Worm (Caenorhabditis elegans) whole organism, mixed stage, embryonic: ENCODE results near the gene pitr-3.
A peak's percentile ranks its signal among the peaks of the same experiment; 100 is the strongest.

Source experiments
- M03D4.4 ChIP-seq: sonication (generic microtip); optimal IDR thresholded peaks from 2 replicates; lab custom pipeline; 2017; ENCODE audit warnings: mild to moderate bottlenecking, missing genetic modification characterization, missing compliant biosample characterization
- bed-3 ChIP-seq: fragments of 200-800 bp; sonication (Bioruptor generic); optimal IDR thresholded peaks from 3 replicates; lab custom pipeline; 2018; ENCODE audit warnings: mild to moderate bottlenecking, missing genetic modification characterization, moderate library complexity, missing compliant biosample characterization
- blmp-1 ChIP-seq: fragments of 150-350 bp; optimal IDR thresholded peaks from 2 replicates; lab custom pipeline; 2014; ENCODE audit warnings: missing biosample characterization, missing genetic modification characterization
- ceh-39 ChIP-seq: fragments of 150-350 bp; optimal IDR thresholded peaks from 2 replicates; lab custom pipeline; 2014; ENCODE audit warnings: missing biosample characterization, missing genetic modification characterization
- ceh-43 ChIP-seq: fragments of 200-800 bp; sonication (Bioruptor generic); optimal IDR thresholded peaks from 2 replicates; lab custom pipeline; 2018; ENCODE audit warnings: mild to moderate bottlenecking, missing genetic modification characterization, moderate library complexity, missing compliant biosample characterization
- ceh-83 ChIP-seq: fragments of 200-800 bp; sonication (Bioruptor generic); optimal IDR thresholded peaks from 2 replicates; lab custom pipeline; 2018; ENCODE audit warnings: mild to moderate bottlenecking, missing genetic modification characterization, missing compliant biosample characterization
- ces-1 ChIP-seq: fragments of 150-350 bp; optimal IDR thresholded peaks from 2 replicates; lab custom pipeline; 2014; ENCODE audit warnings: missing biosample characterization, missing genetic modification reagents, missing genetic modification characterization
- cnd-1 ChIP-seq: fragments of 200-800 bp; sonication (Bioruptor generic); optimal IDR thresholded peaks from 2 replicates; lab custom pipeline; 2018; ENCODE audit warnings: mild to moderate bottlenecking, missing genetic modification characterization, missing compliant biosample characterization
- drap-1 ChIP-seq: fragments of 200-800 bp; sonication (Bioruptor generic); optimal IDR thresholded peaks from 3 replicates; lab custom pipeline; 2018; ENCODE audit warnings: mild to moderate bottlenecking, missing genetic modification characterization, missing compliant biosample characterization
- elt-1 ChIP-seq: sonication (generic microtip); optimal IDR thresholded peaks from 2 replicates; lab custom pipeline; 2017; ENCODE audit warnings: missing genetic modification characterization, mild to moderate bottlenecking, missing compliant biosample characterization, antibody characterized with exemption, moderate library complexity, borderline replicate concordance; ENCODE audit not compliant: insufficient read depth
- elt-3 ChIP-seq: fragments of 150-350 bp; optimal IDR thresholded peaks from 2 replicates; lab custom pipeline; 2014; ENCODE audit warnings: missing biosample characterization, missing genetic modification characterization
- flh-1 ChIP-seq: fragments of 200-800 bp; sonication (Bioruptor generic); optimal IDR thresholded peaks from 2 replicates; lab custom pipeline; 2018; ENCODE audit warnings: mild to moderate bottlenecking, missing genetic modification characterization, moderate library complexity, missing compliant biosample characterization
- ham-2 ChIP-seq: fragments of 200-800 bp; sonication (Bioruptor generic); optimal IDR thresholded peaks from 2 replicates; lab custom pipeline; 2018; ENCODE audit warnings: mild to moderate bottlenecking, missing genetic modification characterization, missing compliant biosample characterization
- hlh-1 ChIP-seq: fragments of 150-350 bp; optimal IDR thresholded peaks from 2 replicates; lab custom pipeline; 2014; ENCODE audit warnings: missing biosample characterization, missing genetic modification reagents, missing genetic modification characterization
- lin-13 ChIP-seq: fragments of 150-350 bp; optimal IDR thresholded peaks from 2 replicates; lab custom pipeline; 2014; ENCODE audit warnings: missing biosample characterization, missing genetic modification characterization
- lin-32 ChIP-seq: fragments of 200-800 bp; sonication (Bioruptor generic); optimal IDR thresholded peaks from 2 replicates; lab custom pipeline; 2018; ENCODE audit warnings: mild to moderate bottlenecking, missing genetic modification characterization, missing compliant biosample characterization
- lsy-2 ChIP-seq: fragments of 150-350 bp; optimal IDR thresholded peaks from 2 replicates; lab custom pipeline; 2014; ENCODE audit warnings: missing biosample characterization, missing genetic modification characterization
- mab-5 ChIP-seq: fragments of 150-350 bp; optimal IDR thresholded peaks from 2 replicates; lab custom pipeline; 2014; ENCODE audit warnings: missing biosample characterization, missing genetic modification characterization
- mep-1 ChIP-seq: fragments of 150-350 bp; optimal IDR thresholded peaks from 2 replicates; lab custom pipeline; 2017; ENCODE audit warnings: missing biosample characterization, missing genetic modification reagents, missing genetic modification characterization, inconsistent platforms
- nhr-12 ChIP-seq: fragments of 150-350 bp; optimal IDR thresholded peaks from 2 replicates; lab custom pipeline; 2014; ENCODE audit warnings: missing biosample characterization, missing genetic modification characterization
- nhr-2 ChIP-seq: fragments of 150-350 bp; optimal IDR thresholded peaks from 2 replicates; lab custom pipeline; 2014; ENCODE audit warnings: missing biosample characterization, missing genetic modification characterization
- nhr-237 ChIP-seq: fragments of 150-350 bp; optimal IDR thresholded peaks from 2 replicates; lab custom pipeline; 2014; ENCODE audit warnings: missing biosample characterization, missing genetic modification characterization
- nhr-28 ChIP-seq: fragments of 150-350 bp; optimal IDR thresholded peaks from 2 replicates; lab custom pipeline; 2014; ENCODE audit warnings: missing biosample characterization, missing genetic modification characterization
- nhr-76 ChIP-seq: sonication (generic microtip); optimal IDR thresholded peaks from 2 replicates; lab custom pipeline; 2017; ENCODE audit warnings: missing biosample characterization, missing genetic modification characterization
- pha-4 ChIP-seq: fragments of 150-350 bp; optimal IDR thresholded peaks from 2 replicates; lab custom pipeline; 2018; ENCODE audit warnings: missing biosample characterization, missing genetic modification reagents, missing genetic modification characterization
- sem-2 ChIP-seq: fragments of 200-800 bp; sonication (Bioruptor generic); optimal IDR thresholded peaks from 2 replicates; lab custom pipeline; 2018; ENCODE audit warnings: mild to moderate bottlenecking, missing genetic modification characterization, missing compliant biosample characterization
- snpc-4 ChIP-seq: fragments of 150-350 bp; optimal IDR thresholded peaks from 2 replicates; lab custom pipeline; 2014; ENCODE audit warnings: missing biosample characterization, missing genetic modification characterization
- sptf-1 ChIP-seq: sonication (generic microtip); optimal IDR thresholded peaks from 2 replicates; lab custom pipeline; 2017; ENCODE audit warnings: mild to moderate bottlenecking, missing genetic modification characterization, moderate library complexity, missing compliant biosample characterization
- tbx-8 ChIP-seq: fragments of 200-800 bp; sonication (Bioruptor generic); optimal IDR thresholded peaks from 2 replicates; lab custom pipeline; 2018; ENCODE audit warnings: mild to moderate bottlenecking, missing genetic modification characterization, moderate library complexity, missing compliant biosample characterization
- unc-120 ChIP-seq: sonication (generic microtip); optimal IDR thresholded peaks from 2 replicates; lab custom pipeline; 2017; ENCODE audit warnings: missing genetic modification characterization, missing compliant biosample characterization; ENCODE audit not compliant: poor library complexity, severe bottlenecking
- unc-39 ChIP-seq: fragments of 150-350 bp; optimal IDR thresholded peaks from 2 replicates; lab custom pipeline; 2014; ENCODE audit warnings: missing biosample characterization, missing genetic modification characterization
- unc-62 ChIP-seq: fragments of 150-350 bp; optimal IDR thresholded peaks from 2 replicates; lab custom pipeline; 2014; ENCODE audit warnings: missing biosample characterization, missing genetic modification reagents, missing genetic modification characterization
- zip-8 ChIP-seq: fragments of 150-350 bp; optimal IDR thresholded peaks from 2 replicates; lab custom pipeline; 2014; ENCODE audit warnings: missing biosample characterization, missing genetic modification characterization
- ztf-11 ChIP-seq: fragments of 150-350 bp; optimal IDR thresholded peaks from 2 replicates; lab custom pipeline; 2014; ENCODE audit warnings: missing biosample characterization, missing genetic modification characterization

pitr-3 gene

DNA sequence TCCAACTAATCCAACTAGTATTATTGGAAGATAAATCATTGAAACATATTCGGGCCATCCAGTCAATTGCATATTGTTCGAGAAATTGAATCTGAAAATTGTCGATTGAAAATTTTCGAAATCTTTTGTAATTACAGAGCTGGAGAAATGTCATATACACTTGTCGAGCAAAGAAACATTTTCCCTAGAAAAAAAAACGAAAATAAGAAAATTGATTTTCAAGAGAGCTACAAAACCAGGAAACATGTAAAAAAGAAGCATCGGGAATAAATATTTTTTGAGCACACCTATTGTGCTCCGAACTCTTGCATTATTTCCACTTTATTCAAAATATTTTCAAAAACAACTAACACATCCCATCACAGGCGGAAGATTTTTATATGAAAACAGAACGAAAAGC is 40.1 kb downstream of the pitr-3 start, which contains the start of gene frpr-6:
TSS of gene frpr-6 (minus strand) at position 101 of the 400 bp plus-strand sequence.
- no peak for TF ChIP-seq mab-5 (tag; lab: Kevin White, UChicago)
- TF ChIP-seq nhr-12 (tag; lab: Kevin White, UChicago) = no peak
- TF ChIP-seq unc-120 (tag; lab: Kevin White, UChicago) = no peak
- TF ChIP-seq M03D4.4 (tag; lab: Kevin White, UChicago) = no peak
- TF ChIP-seq lin-32 (GFP tag; lab: Kevin White, UChicago) = no peak
- TF ChIP-seq zip-8 (tag; lab: Kevin White, UChicago) = no peak
- no peak for TF ChIP-seq ceh-43 (GFP tag; lab: Kevin White, UChicago)
- no peak for TF ChIP-seq mep-1 (tag; lab: Kevin White, UChicago)
- TF ChIP-seq lin-13 (tag; lab: Kevin White, UChicago) = no peak
- no peak for TF ChIP-seq pha-4

DNA sequence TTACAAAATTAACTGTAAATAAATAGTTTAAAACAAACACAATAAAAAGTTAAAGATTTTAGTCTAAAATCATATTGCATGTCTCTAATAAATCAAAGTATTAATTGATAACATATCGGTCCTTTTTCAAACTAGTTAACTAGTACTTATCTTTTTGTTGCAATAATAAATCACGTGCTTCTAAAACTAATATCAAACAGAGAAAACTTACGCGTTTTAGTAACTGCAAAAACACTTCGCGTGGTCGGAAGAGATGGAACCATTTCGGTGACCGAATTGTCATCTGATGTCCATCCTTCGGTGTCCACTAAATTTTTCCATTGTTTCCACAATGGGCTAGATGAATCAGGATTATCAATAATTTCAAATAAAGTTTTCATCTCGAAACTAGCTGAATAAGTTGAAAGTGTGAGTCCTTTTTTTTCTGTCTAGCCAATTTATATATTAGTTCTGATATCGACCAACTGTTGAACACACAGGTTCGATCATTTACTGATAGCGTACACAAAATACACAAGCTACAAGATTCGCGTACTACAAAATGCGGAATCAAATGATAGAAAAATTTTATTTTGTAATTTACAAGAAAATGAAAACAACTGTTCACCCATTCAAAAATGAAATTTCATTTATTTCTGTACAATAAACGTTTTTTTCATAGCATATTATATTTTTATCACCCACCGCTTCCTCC is 42.8 kb downstream of the pitr-3 start, which contains the start of gene F21C10.9:
TSS of gene F21C10.9 (minus strand) at position 417 of the 694 bp plus-strand sequence.
- TF ChIP-seq unc-62 (GFP tag; lab: Kevin White, UChicago) = no peak
- no peak for TF ChIP-seq hlh-1 (tag; lab: Kevin White, UChicago)
- TF ChIP-seq ces-1 = no peak
- TF ChIP-seq pha-4 = no peak
- no peak for TF ChIP-seq drap-1 (GFP tag; lab: Kevin White, UChicago)
- TF ChIP-seq tbx-8 (GFP tag; lab: Kevin White, UChicago) = no peak
- TF ChIP-seq nhr-237 (tag; lab: Kevin White, UChicago) = no peak
- TF ChIP-seq sem-2 = no peak
- TF ChIP-seq mep-1 (tag; lab: Kevin White, UChicago) = no peak
- no peak for TF ChIP-seq lsy-2 (tag; lab: Kevin White, UChicago)
- TF ChIP-seq flh-1 (GFP tag; lab: Kevin White, UChicago) = no peak
- no peak for TF ChIP-seq lin-13 (tag; lab: Kevin White, UChicago)

DNA sequence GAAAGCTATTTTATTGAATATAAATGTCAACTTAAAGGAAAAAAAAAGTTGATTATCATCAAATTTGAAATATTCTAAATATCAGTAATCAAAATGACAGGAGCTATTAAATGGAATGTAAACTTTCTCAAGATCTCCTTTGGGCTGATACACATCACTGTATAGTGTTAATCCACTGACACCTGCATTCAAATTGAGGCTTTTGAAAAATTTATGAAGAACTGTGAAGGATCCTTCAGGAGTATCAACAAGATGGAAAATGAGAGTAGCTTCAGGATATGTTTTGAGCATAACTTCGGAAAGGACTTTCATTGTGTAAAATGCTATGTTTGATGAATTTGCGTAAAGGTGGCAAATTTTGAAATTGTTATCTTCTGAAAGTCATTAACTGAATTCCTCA is 44.0 kb downstream of the pitr-3 start:
- TF ChIP-seq ham-2 (no peak), drap-1 (GFP tag; lab: Kevin White, UChicago) (no peak), mab-5 (tag; lab: Kevin White, UChicago) (no peak), ceh-39 (tag; lab: Kevin White, UChicago) (no peak), zip-8 (tag; lab: Kevin White, UChicago) (no peak), ces-1 (no peak), elt-1 (no peak)

DNA sequence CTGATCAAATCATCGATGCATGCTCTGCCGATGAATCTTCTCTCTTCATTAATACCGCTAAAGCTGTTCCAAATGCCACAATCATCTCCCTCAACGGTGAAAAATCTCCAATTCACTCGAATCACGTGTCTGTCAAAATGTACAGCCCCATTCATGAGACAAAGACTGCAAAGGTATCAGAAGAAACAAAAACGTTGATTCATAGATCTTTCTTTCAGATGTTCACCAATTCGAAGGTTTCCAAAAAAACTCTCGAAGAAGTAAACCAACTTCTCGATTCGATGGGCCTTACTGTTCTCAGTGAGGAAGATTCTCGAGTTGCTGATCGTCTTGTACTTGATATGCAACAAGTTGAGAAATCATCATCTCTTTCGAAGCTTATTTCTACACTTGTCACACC is 44.5 kb downstream of the pitr-3 start:
- no peak for TF ChIP-seq lsy-2 (tag; lab: Kevin White, UChicago)
- no peak for TF ChIP-seq drap-1 (GFP tag; lab: Kevin White, UChicago)
- TF ChIP-seq lin-32 (GFP tag; lab: Kevin White, UChicago) = no peak
- no peak for TF ChIP-seq tbx-8 (GFP tag; lab: Kevin White, UChicago)
- no peak for TF ChIP-seq cnd-1 (tag; lab: Kevin White, UChicago)
- TF ChIP-seq lin-13 (tag; lab: Kevin White, UChicago) = no peak
- no peak for TF ChIP-seq bed-3 (GFP tag; lab: Kevin White, UChicago)
- no peak for TF ChIP-seq hlh-1 (tag; lab: Kevin White, UChicago)
- no peak for TF ChIP-seq ceh-83
- TF ChIP-seq unc-62 (GFP tag; lab: Kevin White, UChicago) = no peak

DNA sequence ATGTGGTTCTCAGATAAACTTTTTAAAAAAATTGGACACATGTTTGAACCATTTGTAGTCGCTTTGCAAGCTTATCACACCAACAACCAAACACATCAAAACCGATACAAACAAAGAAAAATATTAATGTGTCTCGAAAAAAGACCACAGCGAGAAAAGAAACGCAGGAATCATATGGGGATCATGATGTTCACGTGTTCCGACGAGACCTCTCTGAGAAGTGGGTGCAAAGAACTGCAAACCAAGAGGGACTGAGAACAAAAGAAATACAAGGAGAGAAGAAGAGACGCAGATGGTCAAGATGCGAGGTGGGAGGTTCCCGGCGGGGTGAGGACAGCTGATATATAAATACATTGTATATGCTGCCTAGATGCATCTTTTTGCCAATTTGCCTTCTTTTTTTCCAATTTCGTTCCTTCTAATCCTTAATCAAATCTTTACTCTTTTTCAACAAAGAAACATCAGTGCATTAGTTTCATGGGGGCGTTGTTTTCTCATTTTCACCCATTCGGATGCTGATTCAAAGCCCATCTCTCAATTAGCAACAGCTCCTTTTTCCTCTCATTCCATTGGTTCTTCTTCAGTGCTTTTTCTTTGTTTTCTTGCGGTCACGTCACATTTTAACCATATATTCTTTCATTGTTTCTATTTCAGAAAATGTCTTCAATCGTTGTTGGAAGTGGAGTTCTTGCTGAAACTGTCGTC is 45.4 kb downstream of the pitr-3 start, which contains the start of gene F21C10.10:
TSS of gene F21C10.10 (plus strand) at position 655 of the 705 bp plus-strand sequence.
- TF ChIP-seq mep-1 (tag; lab: Kevin White, UChicago) (peak; percentile 62), hlh-1 (tag; lab: Kevin White, UChicago) (peak; percentile 88), drap-1 (GFP tag; lab: Kevin White, UChicago) (peak; percentile 29), nhr-237 (tag; lab: Kevin White, UChicago) (peak; percentile 6), nhr-28 (no peak), cnd-1 (tag; lab: Kevin White, UChicago) (peak; percentile 6), M03D4.4 (tag; lab: Kevin White, UChicago) (no peak), unc-39 (no peak), ham-2 (no peak), nhr-2 (tag; lab: Kevin White, UChicago) (peak; percentile 72), unc-62 (GFP tag; lab: Kevin White, UChicago) (peak; percentile 87), ces-1 (peak; percentile 64), sem-2 (no peak), flh-1 (GFP tag; lab: Kevin White, UChicago) (no peak), ceh-83 (no peak), snpc-4 (tag; lab: Kevin White, UChicago) (no peak), unc-120 (tag; lab: Kevin White, UChicago) (peak; percentile 74), ceh-39 (tag; lab: Kevin White, UChicago) (peak; percentile 59), lin-32 (GFP tag; lab: Kevin White, UChicago) (no peak), tbx-8 (GFP tag; lab: Kevin White, UChicago) (no peak), lin-13 (tag; lab: Kevin White, UChicago) (no peak), nhr-12 (tag; lab: Kevin White, UChicago) (no peak), mab-5 (tag; lab: Kevin White, UChicago) (no peak), lsy-2 (tag; lab: Kevin White, UChicago) (peak; percentile 28), nhr-76 (tag; lab: Kevin White, UChicago) (no peak), elt-1 (peak; percentile 49), ztf-11 (tag; lab: Kevin White, UChicago) (no peak), ceh-43 (GFP tag; lab: Kevin White, UChicago) (no peak), elt-3 (no peak), blmp-1 (tag; lab: Kevin White, UChicago) (no peak), sptf-1 (no peak), bed-3 (GFP tag; lab: Kevin White, UChicago) (no peak)
